Worm (Caenorhabditis elegans) whole organism, late embryonic: ENCODE data around the gene nhr-9.
A peak's percentile ranks its signal among the peaks of the same experiment; 100 is the strongest.

Experiments
- C08G9.2 ChIP-seq: sonication (generic microtip); optimal IDR thresholded peaks from 2 replicates; lab custom pipeline; 2016; ENCODE audit warnings: mild to moderate bottlenecking, missing genetic modification characterization, moderate library complexity, missing compliant biosample characterization
- F13H6.1 ChIP-seq: sonication (generic microtip); optimal IDR thresholded peaks from 2 replicates; lab custom pipeline; 2016; ENCODE audit warnings: missing genetic modification characterization, missing compliant biosample characterization
- K09A11.1 ChIP-seq: sonication (generic microtip); optimal IDR thresholded peaks from 2 replicates; lab custom pipeline; 2017; ENCODE audit warnings: antibody characterized with exemption, mild to moderate bottlenecking, missing genetic modification characterization, missing compliant biosample characterization; ENCODE audit not compliant: insufficient read depth
- T23F11.4 ChIP-seq: fragments of 200-800 bp; sonication (Bioruptor generic); optimal IDR thresholded peaks from 2 replicates; lab custom pipeline; 2018; ENCODE audit warnings: mild to moderate bottlenecking, missing genetic modification characterization, missing compliant biosample characterization
- ama-1 ChIP-seq: fragments of 150-350 bp; optimal IDR thresholded peaks from 2 replicates; lab custom pipeline; 2014
- ceh-2 ChIP-seq: sonication (generic microtip); optimal IDR thresholded peaks from 2 replicates; lab custom pipeline; 2016; ENCODE audit warnings: missing genotype, missing genetic modification characterization, missing compliant biosample characterization
- ceh-30 ChIP-seq: fragments of 150-350 bp; optimal IDR thresholded peaks from 2 replicates; lab custom pipeline; 2014; ENCODE audit warnings: missing biosample characterization, missing genetic modification characterization
- ceh-31 ChIP-seq: sonication (generic microtip); optimal IDR thresholded peaks from 2 replicates; lab custom pipeline; 2016; ENCODE audit warnings: missing genetic modification characterization, missing compliant biosample characterization
- ceh-45 ChIP-seq: fragments of 200-800 bp; sonication (Bioruptor generic); IDR thresholded peaks from 2 replicates; pipeline ENCODE4 v1.3.6; 2022; ENCODE audit warnings: missing genetic modification reagents, missing genetic modification characterization, missing compliant biosample characterization
- ceh-48 ChIP-seq: sonication (generic microtip); optimal IDR thresholded peaks from 2 replicates; lab custom pipeline; 2016; ENCODE audit warnings: missing genetic modification characterization, inconsistent platforms, missing compliant biosample characterization
- ceh-6 ChIP-seq: fragments of 200-800 bp; sonication (Bioruptor generic); optimal IDR thresholded peaks from 2 replicates; lab custom pipeline; 2018; ENCODE audit warnings: mild to moderate bottlenecking, missing genetic modification characterization, missing compliant biosample characterization
- ceh-9 ChIP-seq: sonication (generic microtip); optimal IDR thresholded peaks from 2 replicates; lab custom pipeline; 2016; ENCODE audit warnings: mild to moderate bottlenecking, missing genetic modification characterization, inconsistent platforms, missing compliant biosample characterization
- elt-2 ChIP-seq: sonication (generic microtip); optimal IDR thresholded peaks from 2 replicates; lab custom pipeline; 2016; ENCODE audit warnings: missing genetic modification reagents, missing genetic modification characterization, missing compliant biosample characterization
- elt-4 ChIP-seq: sonication (generic microtip); optimal IDR thresholded peaks from 2 replicates; lab custom pipeline; 2016; ENCODE audit warnings: missing genetic modification characterization, missing compliant biosample characterization
- fkh-10 ChIP-seq: fragments of 150-350 bp; optimal IDR thresholded peaks from 2 replicates; lab custom pipeline; 2014; ENCODE audit warnings: missing biosample characterization, missing genetic modification reagents, missing genetic modification characterization
- fkh-6 ChIP-seq: sonication (generic microtip); optimal IDR thresholded peaks from 2 replicates; lab custom pipeline; 2016; ENCODE audit warnings: missing genetic modification characterization, missing compliant biosample characterization
- hlh-15 ChIP-seq: sonication (generic microtip); optimal IDR thresholded peaks from 2 replicates; lab custom pipeline; 2016; ENCODE audit warnings: missing genetic modification characterization, missing compliant biosample characterization
- hlh-30 ChIP-seq: sonication (generic microtip); optimal IDR thresholded peaks from 2 replicates; lab custom pipeline; 2017; ENCODE audit warnings: antibody characterized with exemption, missing genetic modification characterization, missing compliant biosample characterization; ENCODE audit not compliant: insufficient read depth
- lin-11 ChIP-seq: fragments of 200-800 bp; sonication (Bioruptor generic); optimal IDR thresholded peaks from 2 replicates; lab custom pipeline; 2018; ENCODE audit warnings: mild to moderate bottlenecking, missing genetic modification characterization, missing compliant biosample characterization
- nfya-1 ChIP-seq: sonication (generic microtip); optimal IDR thresholded peaks from 2 replicates; lab custom pipeline; 2017; ENCODE audit warnings: missing genetic modification characterization, mild to moderate bottlenecking, missing compliant biosample characterization, antibody characterized with exemption, moderate library complexity
- pat-9 ChIP-seq: fragments of 200-800 bp; sonication (Bioruptor generic); optimal IDR thresholded peaks from 2 replicates; lab custom pipeline; 2018; ENCODE audit warnings: mild to moderate bottlenecking, missing genetic modification characterization, moderate library complexity, missing compliant biosample characterization
- pros-1 ChIP-seq: fragments of 150-350 bp; optimal IDR thresholded peaks from 2 replicates; lab custom pipeline; 2014; ENCODE audit warnings: missing biosample characterization, missing genetic modification reagents, missing genetic modification characterization
- rnt-1 ChIP-seq: sonication (generic microtip); optimal IDR thresholded peaks from 2 replicates; lab custom pipeline; 2016; ENCODE audit warnings: missing genetic modification characterization, missing compliant biosample characterization
- tbx-2 ChIP-seq: sonication (generic microtip); optimal IDR thresholded peaks from 2 replicates; lab custom pipeline; 2016; ENCODE audit warnings: missing genetic modification characterization, missing compliant biosample characterization
- ttx-3 ChIP-seq: sonication (generic microtip); optimal IDR thresholded peaks from 2 replicates; lab custom pipeline; 2016; ENCODE audit warnings: missing genetic modification reagents, missing genetic modification characterization, missing compliant biosample characterization
- unc-3 ChIP-seq, 2 experiments: fragments of 200-800 bp in 1 of 2; sonication (Bioruptor generic) in 1 of 2; sonication (generic microtip) in 1 of 2; conservative IDR thresholded peaks in 1 of 2; optimal IDR thresholded peaks in 1 of 2; 2 replicates each; pipeline versions ENCODE4 v1.3.6 to Lab custom; 2016 to 2022; ENCODE audit warnings: missing compliant biosample characterization in 2 of 2, missing genetic modification characterization in 2 of 2, missing genetic modification reagents in 1 of 2
- unc-42 ChIP-seq: sonication (generic microtip); optimal IDR thresholded peaks from 2 replicates; lab custom pipeline; 2016; ENCODE audit warnings: missing genotype, missing genetic modification characterization, missing compliant biosample characterization

Gene nhr-9

DNA sequence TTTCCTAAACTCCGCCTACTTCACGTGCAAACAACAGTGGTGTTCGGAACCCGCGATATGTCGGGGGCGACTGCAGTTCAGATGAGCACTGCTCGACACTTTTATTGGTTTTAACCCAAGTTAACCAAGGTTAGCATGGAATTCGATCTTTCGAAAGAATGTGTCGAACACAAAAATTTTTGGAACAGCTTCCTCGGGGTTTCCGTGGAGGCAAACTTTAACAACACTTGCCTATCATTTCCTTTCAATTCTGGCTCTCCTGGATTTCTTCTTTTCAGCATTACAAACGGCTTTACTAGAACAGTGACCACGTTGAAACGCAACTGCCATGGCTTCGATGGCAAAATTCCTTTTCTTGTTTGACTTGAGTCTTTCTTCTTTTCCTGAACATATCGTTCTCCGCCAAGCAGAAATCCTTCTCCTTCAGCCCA is 46.0 kb downstream of the nhr-9 start:
- TF ChIP-seq ceh-9 (tag; lab: Kevin White, UChicago) (no peak), ama-1 (lab: Kevin White, UChicago) (peak; percentile 87), elt-2 (tag; lab: Kevin White, UChicago) (peak; percentile 11)

DNA sequence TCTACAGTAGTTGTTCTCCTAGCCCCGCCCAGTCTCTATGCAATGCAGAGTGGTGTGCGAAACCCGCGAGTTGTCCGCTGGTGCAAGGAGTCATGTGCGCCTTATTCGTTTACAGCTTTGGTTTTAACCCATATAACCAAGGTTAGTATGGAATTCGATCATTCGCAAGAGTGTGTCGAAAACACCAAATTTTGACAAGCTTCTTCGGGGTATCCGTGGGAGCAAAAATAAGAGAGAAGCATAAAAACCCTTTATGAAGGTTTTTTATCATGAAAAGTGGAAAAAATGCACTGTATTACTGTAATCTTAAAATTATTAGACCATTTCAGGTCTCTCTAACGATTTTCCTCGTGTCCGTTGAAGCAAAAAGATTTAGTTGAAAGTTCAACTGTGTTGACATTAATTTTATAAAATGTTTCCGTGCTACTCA is 46.9 kb downstream of the nhr-9 start:
- TF ChIP-seq nfya-1 (tag; lab: Kevin White, UChicago) = no peak
- no peak for TF ChIP-seq elt-4 (tag; lab: Kevin White, UChicago)
- TF ChIP-seq unc-3 (GFP tag; conservative IDR thresholded peaks at IDR 0.05; lab: Robert Waterston, UW) = no peak
- TF ChIP-seq unc-3 (tag; optimal IDR thresholded peaks at IDR 0.05; lab: Kevin White, UChicago) = no peak
- TF ChIP-seq lin-11 (tag; lab: Kevin White, UChicago) = no peak
- TF ChIP-seq hlh-30 (tag; lab: Kevin White, UChicago) = peak; percentile 25
- TF ChIP-seq ama-1 (lab: Kevin White, UChicago) = peak; percentile 39
- TF ChIP-seq unc-42 (tag; lab: Kevin White, UChicago) = no peak
- TF ChIP-seq ttx-3 (tag; lab: Kevin White, UChicago) = no peak
- TF ChIP-seq F13H6.1 (tag; lab: Kevin White, UChicago) = no peak
- TF ChIP-seq ceh-45 (GFP tag; lab: Robert Waterston, UW) = no peak
- no peak for TF ChIP-seq tbx-2 (tag; lab: Kevin White, UChicago)
- TF ChIP-seq ceh-6 (GFP tag; lab: Kevin White, UChicago) = no peak

DNA sequence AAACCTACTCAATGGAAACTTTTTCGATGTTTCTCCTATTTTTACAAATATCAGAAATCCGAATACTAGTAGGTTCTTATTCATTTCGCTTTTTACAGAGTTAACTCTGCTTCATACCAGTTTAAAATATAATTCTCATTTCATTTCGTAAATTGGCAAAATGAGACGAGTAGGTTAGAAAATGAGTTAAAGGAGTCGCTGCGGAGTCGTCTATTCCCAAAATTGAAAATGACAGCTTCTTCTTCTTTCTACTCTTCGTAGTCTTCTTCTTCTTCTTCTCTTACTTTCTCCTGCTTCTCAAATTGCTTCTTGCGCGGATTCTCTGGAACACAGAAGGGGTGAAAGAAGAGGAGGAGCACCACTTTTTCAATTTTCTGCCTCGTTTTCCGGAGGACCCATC is 49.5 kb downstream of the nhr-9 start, which contains the start of gene glr-2:
TSS of gene glr-2 (minus strand) at position 211 of the 400 bp plus-strand sequence.
- TF ChIP-seq F13H6.1 (tag; lab: Kevin White, UChicago) (no peak), T23F11.4 (GFP tag; lab: Kevin White, UChicago) (no peak), K09A11.1 (tag; lab: Kevin White, UChicago) (no peak), pros-1 (no peak), ceh-2 (tag; lab: Kevin White, UChicago) (no peak), ceh-45 (GFP tag; lab: Robert Waterston, UW) (no peak), unc-42 (tag; lab: Kevin White, UChicago) (peak; percentile 59), fkh-6 (no peak)

DNA sequence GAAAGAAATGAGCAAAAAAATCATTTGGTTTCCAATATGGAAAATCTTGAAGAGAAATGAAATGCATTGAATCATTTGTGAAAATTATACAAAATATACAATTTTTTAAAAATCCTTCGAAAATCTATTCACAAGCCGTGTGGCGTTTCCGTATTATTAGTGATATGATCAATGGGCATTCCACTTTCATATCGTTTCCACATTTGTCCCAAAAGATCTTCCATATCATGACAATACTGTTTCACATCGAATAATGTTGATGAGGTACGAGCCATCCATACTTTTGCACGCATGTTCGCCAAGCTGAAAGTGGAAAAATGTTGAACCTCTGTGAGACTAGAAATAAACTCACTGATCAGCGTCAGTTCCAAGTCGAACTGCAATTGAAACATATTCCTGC is 51.1 kb downstream of the nhr-9 start:
- no peak for TF ChIP-seq elt-4 (tag; lab: Kevin White, UChicago)
- TF ChIP-seq ceh-2 (tag; lab: Kevin White, UChicago) = no peak
- no peak for TF ChIP-seq ceh-30
- no peak for TF ChIP-seq ceh-31 (tag; lab: Kevin White, UChicago)
- no peak for TF ChIP-seq hlh-15 (tag; lab: Kevin White, UChicago)
- TF ChIP-seq ceh-9 (tag; lab: Kevin White, UChicago) = no peak
- TF ChIP-seq fkh-10 = no peak
- no peak for TF ChIP-seq rnt-1 (tag; lab: Kevin White, UChicago)
- no peak for TF ChIP-seq C08G9.2
- TF ChIP-seq pat-9 (tag; lab: Kevin White, UChicago) = no peak
- no peak for TF ChIP-seq ceh-48 (tag; lab: Kevin White, UChicago)
- TF ChIP-seq, all 69 proteins: peak for 0
